Fruit fly (Drosophila melanogaster): ENCODE measurements around the gene Acp95EF.

Acp95EF gene

dm6 chr3R:24221334-24222302 lies 7.2 kb upstream of the Acp95EF start, which contains the start of gene twin (continued):
- TF ChIP-seq CG18599 (GFP tag; optimal IDR thresholded peaks at IDR 0.05) (peak; percentile 53), Six4 (GFP tag; optimal IDR thresholded peaks at IDR 0.05) (no peak), CG11085 (GFP tag; IDR thresholded peaks at IDR 0.05) (no peak), CG14965 (GFP tag; optimal IDR thresholded peaks at IDR 0.05; ENCODE audit: borderline replicate concordance) (no peak), amos (GFP tag; IDR thresholded peaks at IDR 0.05; ENCODE audit: partially characterized antibody) (peak; percentile 65), CG12659 (GFP tag; optimal IDR thresholded peaks at IDR 0.05) (peak; percentile 73), pum (GFP tag; optimal IDR thresholded peaks at IDR 0.05) (peak; percentile 70), aop (GFP tag; IDR thresholded peaks at IDR 0.05) (no peak), Gug (GFP tag; IDR thresholded peaks at IDR 0.05) (peak; percentile 61; the same call in 1 of the 4 replicates), nmo (GFP tag; optimal IDR thresholded peaks at IDR 0.05) (peak; percentile 75), Doc2 (GFP tag; IDR thresholded peaks at IDR 0.05) (no peak), D19B (GFP tag; optimal IDR thresholded peaks at IDR 0.05) (no peak), dysf (GFP tag; IDR thresholded peaks at IDR 0.05) (peak; percentile 10; the same call in 2 of the 3 replicates), dimm (GFP tag; IDR thresholded peaks at IDR 0.05) (no peak), CG18476 (GFP tag; optimal IDR thresholded peaks at IDR 0.05) (peak; percentile 46), zfh1 (GFP tag; IDR thresholded peaks at IDR 0.05) (peak; percentile 34; the same call in 1 of the 3 replicates), run (tag; optimal IDR thresholded peaks at IDR 0.05) (no peak), br (optimal IDR thresholded peaks at IDR 0.05) (no peak), CG9797 (GFP tag; optimal IDR thresholded peaks at IDR 0.05) (peak; percentile 24), CG30020 (tag; optimal IDR thresholded peaks at IDR 0.05) (peak; percentile 64), CG10267 (tag; optimal IDR thresholded peaks at IDR 0.05) (peak; percentile 50), CG1647 (GFP tag; optimal IDR thresholded peaks at IDR 0.05) (no peak), sna (GFP tag; IDR thresholded peaks at IDR 0.05; ENCODE audit: partially characterized antibody) (peak; percentile 76), CG8944 (GFP tag; optimal IDR thresholded peaks at IDR 0.05) (peak; percentile 37), Mad (GFP tag; optimal IDR thresholded peaks at IDR 0.05) (peak; percentile 64), zfh2 (GFP tag; optimal IDR thresholded peaks at IDR 0.05) (peak; percentile 72), dmrt11E (tag; optimal IDR thresholded peaks at IDR 0.05) (peak; percentile 26), CG4328 (GFP tag; optimal IDR thresholded peaks at IDR 0.05) (peak; percentile 5), slp2 (GFP tag; optimal IDR thresholded peaks at IDR 0.05) (no peak), Jarid2 (GFP tag; optimal IDR thresholded peaks at IDR 0.05) (no peak), gt (GFP tag; IDR thresholded peaks at IDR 0.05) (no peak), CG31388 (GFP tag; optimal IDR thresholded peaks at IDR 0.05) (no peak), Deaf1 (tag; optimal IDR thresholded peaks at IDR 0.05) (peak; percentile 27), CG7928 (GFP tag; optimal IDR thresholded peaks at IDR 0.05) (peak; percentile 78), E2f2 (GFP tag; IDR thresholded peaks at IDR 0.05) (peak; percentile 83), Max (GFP tag; optimal IDR thresholded peaks at IDR 0.05) (peak; percentile 47), CG9215 (GFP tag; IDR thresholded peaks at IDR 0.05) (no peak; the same call in 1 of the 2 replicates), HLH3B (GFP tag; IDR thresholded peaks at IDR 0.05) (0 out of 2 replicates have a peak, but pooled peaks have one; percentile 16), Oli (tag; optimal IDR thresholded peaks at IDR 0.05) (peak; percentile 15), wor (GFP tag; IDR thresholded peaks at IDR 0.05) (no peak), slbo (GFP tag; IDR thresholded peaks at IDR 0.05) (peak; percentile 80), usp (GFP tag; optimal IDR thresholded peaks at IDR 0.05) (no peak), kay (GFP tag; optimal IDR thresholded peaks at IDR 0.05) (peak; percentile 45), Hand (GFP tag; optimal IDR thresholded peaks at IDR 0.05) (no peak), ab (GFP tag; optimal IDR thresholded peaks at IDR 0.05) (no peak), gsb (GFP tag; IDR thresholded peaks at IDR 0.05) (peak; percentile 56; the same call in 1 of the 2 replicates), tin (GFP tag; optimal IDR thresholded peaks at IDR 0.05) (peak; percentile 70), twi (tag; optimal IDR thresholded peaks at IDR 0.05) (peak; percentile 38), pb (GFP tag; optimal IDR thresholded peaks at IDR 0.05) (peak; percentile 35)

Data from whole organism, embryonic.